Worm (Caenorhabditis elegans) whole organism, late embryonic: ENCODE data around the gene efk-1.

Experiments
- Y22D7AL.16 ChIP-seq: sonication (generic microtip); optimal IDR thresholded peaks from 2 replicates; lab custom pipeline; 2016; ENCODE audit warnings: missing genetic modification characterization, missing compliant biosample characterization
- ama-1 ChIP-seq: fragments of 150-350 bp; optimal IDR thresholded peaks from 2 replicates; lab custom pipeline; 2014
- dve-1 ChIP-seq: sonication (generic microtip); optimal IDR thresholded peaks from 2 replicates; lab custom pipeline; 2017; ENCODE audit warnings: antibody characterized with exemption, mild to moderate bottlenecking, missing genetic modification characterization, missing compliant biosample characterization
- elt-2 ChIP-seq: sonication (generic microtip); optimal IDR thresholded peaks from 2 replicates; lab custom pipeline; 2016; ENCODE audit warnings: missing genetic modification reagents, missing genetic modification characterization, missing compliant biosample characterization
- hlh-6 ChIP-seq: sonication (generic microtip); optimal IDR thresholded peaks from 2 replicates; lab custom pipeline; 2016; ENCODE audit warnings: missing genotype, missing genetic modification characterization, missing compliant biosample characterization
- lin-11 ChIP-seq: fragments of 200-800 bp; sonication (Bioruptor generic); optimal IDR thresholded peaks from 2 replicates; lab custom pipeline; 2018; ENCODE audit warnings: mild to moderate bottlenecking, missing genetic modification characterization, missing compliant biosample characterization
- npax-4 ChIP-seq: sonication (generic microtip); optimal IDR thresholded peaks from 2 replicates; lab custom pipeline; 2016; ENCODE audit warnings: missing genetic modification characterization, missing compliant biosample characterization
- pha-4 ChIP-seq: fragments of 150-350 bp; optimal IDR thresholded peaks from 2 replicates; lab custom pipeline; 2018; ENCODE audit warnings: missing biosample characterization, missing genetic modification reagents, missing genetic modification characterization
- rnt-1 ChIP-seq: sonication (generic microtip); optimal IDR thresholded peaks from 2 replicates; lab custom pipeline; 2016; ENCODE audit warnings: missing genetic modification characterization, missing compliant biosample characterization
- tbx-2 ChIP-seq: sonication (generic microtip); optimal IDR thresholded peaks from 2 replicates; lab custom pipeline; 2016; ENCODE audit warnings: missing genetic modification characterization, missing compliant biosample characterization
- unc-3 ChIP-seq, 2 experiments: fragments of 200-800 bp in 1 of 2; sonication (Bioruptor generic) in 1 of 2; sonication (generic microtip) in 1 of 2; conservative IDR thresholded peaks in 1 of 2; optimal IDR thresholded peaks in 1 of 2; 2 replicates each; pipeline versions ENCODE4 v1.3.6 to Lab custom; 2016 to 2022; ENCODE audit warnings: missing compliant biosample characterization in 2 of 2, missing genetic modification characterization in 2 of 2, missing genetic modification reagents in 1 of 2

- no peak for TF ChIP-seq npax-4
- no peak for TF ChIP-seq unc-3 (GFP tag; conservative IDR thresholded peaks at IDR 0.05; lab: Robert Waterston, UW)
- no peak for TF ChIP-seq unc-3 (tag; optimal IDR thresholded peaks at IDR 0.05; lab: Kevin White, UChicago)
- TF ChIP-seq elt-2 (tag; lab: Kevin White, UChicago) = no peak
- no peak for TF ChIP-seq rnt-1 (tag; lab: Kevin White, UChicago)
- no peak for TF ChIP-seq hlh-6
- TF ChIP-seq Y22D7AL.16 (tag; lab: Kevin White, UChicago) = no peak
- no peak for TF ChIP-seq lin-11 (tag; lab: Kevin White, UChicago)
- TF ChIP-seq dve-1 (tag; lab: Kevin White, UChicago) = no peak
- no peak for TF ChIP-seq ama-1 (lab: Kevin White, UChicago)
- TF ChIP-seq tbx-2 = no peak
- no peak for TF ChIP-seq pha-4 (tag; lab: Kevin White, UChicago)
Measured at ce11 chrIII:6154586-6154985, 13.8 kb downstream of the efk-1 start.
